Worm (Caenorhabditis elegans) whole organism, L1 larva: ENCODE data around the gene gsnl-1.

Experiments
- ama-1 ChIP-seq: fragments of 150-350 bp; optimal IDR thresholded peaks from 2 replicates; lab custom pipeline; 2014
- ceh-90 ChIP-seq: sonication (generic microtip); optimal IDR thresholded peaks from 2 replicates; lab custom pipeline; 2016; ENCODE audit warnings: missing genetic modification characterization, missing compliant biosample characterization
- ces-1 ChIP-seq: fragments of 150-350 bp; optimal IDR thresholded peaks from 2 replicates; lab custom pipeline; 2014; ENCODE audit warnings: missing biosample characterization, missing genetic modification reagents, missing genetic modification characterization
- jun-1 ChIP-seq: fragments of 150-350 bp; optimal IDR thresholded peaks from 2 replicates; lab custom pipeline; 2014; ENCODE audit warnings: missing biosample characterization, missing genetic modification reagents, missing genetic modification characterization
- lin-15B ChIP-seq: fragments of 150-350 bp; sonication (generic microtip); optimal IDR thresholded peaks from 3 replicates; lab custom pipeline; 2014; ENCODE audit warnings: missing biosample characterization, missing genetic modification characterization
- lin-39 ChIP-seq: fragments of 150-350 bp; optimal IDR thresholded peaks from 2 replicates; lab custom pipeline; 2014; ENCODE audit warnings: missing biosample characterization, missing genetic modification reagents, missing genetic modification characterization
- mep-1 ChIP-seq: fragments of 150-350 bp; optimal IDR thresholded peaks from 2 replicates; lab custom pipeline; 2014; ENCODE audit warnings: missing biosample characterization, missing genetic modification characterization
- nhr-237 ChIP-seq: fragments of 150-350 bp; optimal IDR thresholded peaks from 2 replicates; lab custom pipeline; 2014; ENCODE audit warnings: missing biosample characterization, missing genetic modification characterization
- nhr-76 ChIP-seq: sonication (generic microtip); optimal IDR thresholded peaks from 2 replicates; lab custom pipeline; 2017; ENCODE audit warnings: missing biosample characterization, missing genetic modification characterization
- pax-3 ChIP-seq: fragments of 200-800 bp; sonication (Bioruptor generic); optimal IDR thresholded peaks from 2 replicates; lab custom pipeline; 2018; ENCODE audit warnings: mild to moderate bottlenecking, missing genetic modification characterization, moderate library complexity, missing compliant biosample characterization
- pqm-1 ChIP-seq: sonication (generic microtip); optimal IDR thresholded peaks from 3 replicates; lab custom pipeline; 2017; ENCODE audit warnings: missing biosample characterization, missing genetic modification characterization
- ztf-4 ChIP-seq: fragments of 150-350 bp; optimal IDR thresholded peaks from 2 replicates; lab custom pipeline; 2014; ENCODE audit warnings: missing biosample characterization, missing genetic modification characterization

DNA sequence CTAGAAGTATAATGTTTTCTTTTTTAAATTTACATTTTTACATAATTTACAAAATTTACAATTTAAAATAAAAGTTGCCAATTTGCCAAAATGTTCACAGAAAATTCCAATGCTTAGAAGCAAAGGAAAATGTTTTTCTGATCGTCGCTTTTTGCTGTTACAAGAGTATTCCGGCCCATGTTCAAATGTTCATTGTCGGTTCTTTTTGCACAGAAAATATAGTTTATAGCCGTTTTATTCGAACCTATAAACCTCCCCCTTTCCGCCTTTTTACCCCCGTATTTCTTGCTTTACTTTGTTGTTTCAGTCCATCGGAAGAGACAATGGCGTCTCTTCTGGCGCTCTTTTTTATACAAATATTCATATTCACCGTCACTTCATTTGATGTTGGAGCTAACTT is 37.8 kb downstream of the gsnl-1 start, which contains the start of gene tag-329:
- TF ChIP-seq ceh-90 (tag; lab: Kevin White, UChicago) (no peak), ces-1 (GFP tag; lab: Kevin White, UChicago) (no peak), mep-1 (tag; lab: Kevin White, UChicago) (no peak), lin-39 (tag; lab: Kevin White, UChicago) (no peak), ztf-4 (tag; lab: Kevin White, UChicago) (no peak), pax-3 (tag; lab: Kevin White, UChicago) (no peak), pqm-1 (tag; lab: Kevin White, UChicago) (no peak), ama-1 (lab: Kevin White, UChicago) (no peak), lin-15B (tag; lab: Kevin White, UChicago) (no peak), nhr-237 (tag; lab: Kevin White, UChicago) (no peak), nhr-76 (tag; lab: Kevin White, UChicago) (no peak), jun-1 (tag; lab: Kevin White, UChicago) (no peak)
